Worm (Caenorhabditis elegans) whole organism, L2 larva: ENCODE results near the gene Y53F4B.18.

Source experiments
- C34F6.9 ChIP-seq: fragments of 150-350 bp; optimal IDR thresholded peaks from 2 replicates; lab custom pipeline; 2014; ENCODE audit warnings: missing biosample characterization, missing genetic modification characterization
- F13H6.1 ChIP-seq: sonication (generic microtip); optimal IDR thresholded peaks from 2 replicates; lab custom pipeline; 2016; ENCODE audit warnings: missing genetic modification characterization, missing compliant biosample characterization
- R02D3.7 ChIP-seq: fragments of 150-350 bp; optimal IDR thresholded peaks from 2 replicates; lab custom pipeline; 2014; ENCODE audit warnings: missing biosample characterization, missing genetic modification characterization
- Y55F3AM.14 ChIP-seq: fragments of 200-800 bp; sonication (Bioruptor generic); optimal IDR thresholded peaks from 2 replicates; lab custom pipeline; 2018; ENCODE audit warnings: mild to moderate bottlenecking, missing genetic modification characterization, missing compliant biosample characterization
- ZK546.5 ChIP-seq: sonication (generic microtip); optimal IDR thresholded peaks from 2 replicates; lab custom pipeline; 2017; ENCODE audit warnings: missing biosample characterization, missing genetic modification characterization
- alr-1 ChIP-seq: fragments of 150-350 bp; optimal IDR thresholded peaks from 2 replicates; lab custom pipeline; 2014; ENCODE audit warnings: missing biosample characterization, missing genetic modification characterization
- blmp-1 ChIP-seq: sonication (generic microtip); optimal IDR thresholded peaks from 2 replicates; lab custom pipeline; 2017; ENCODE audit warnings: missing genetic modification characterization, mild to moderate bottlenecking, missing compliant biosample characterization, antibody characterized with exemption, moderate library complexity; ENCODE audit not compliant: insufficient read depth
- ceh-16 ChIP-seq: fragments of 150-350 bp; optimal IDR thresholded peaks from 2 replicates; lab custom pipeline; 2014; ENCODE audit warnings: missing biosample characterization, missing genetic modification characterization
- ceh-82 ChIP-seq: fragments of 150-350 bp; optimal IDR thresholded peaks from 2 replicates; lab custom pipeline; 2014; ENCODE audit warnings: missing biosample characterization, missing genetic modification characterization
- crh-2 ChIP-seq: sonication (generic microtip); optimal IDR thresholded peaks from 2 replicates; lab custom pipeline; 2017; ENCODE audit warnings: missing biosample characterization, missing genetic modification characterization
- dmd-4 ChIP-seq: sonication (generic microtip); optimal IDR thresholded peaks from 2 replicates; lab custom pipeline; 2017; ENCODE audit warnings: missing biosample characterization, missing genetic modification characterization
- elt-1 ChIP-seq: fragments of 150-350 bp; optimal IDR thresholded peaks from 2 replicates; lab custom pipeline; 2014; ENCODE audit warnings: missing biosample characterization, missing genetic modification characterization
- lin-11 ChIP-seq: fragments of 150-350 bp; sonication (generic microtip); optimal IDR thresholded peaks from 2 replicates; lab custom pipeline; 2014; ENCODE audit warnings: missing biosample characterization, missing genetic modification characterization, inconsistent platforms, mixed read lengths
- lin-13 ChIP-seq: fragments of 150-350 bp; optimal IDR thresholded peaks from 2 replicates; lab custom pipeline; 2014; ENCODE audit warnings: missing biosample characterization, missing genetic modification reagents, missing genetic modification characterization
- lsy-2 ChIP-seq, 2 experiments: fragments of 150-350 bp in 1 of 2; sonication (generic microtip) in 1 of 2; optimal IDR thresholded peaks; 2 replicates each; lab custom pipeline; 2014 to 2017; ENCODE audit warnings: missing biosample characterization in 2 of 2, missing genetic modification characterization in 2 of 2
- mab-5 ChIP-seq: fragments of 150-350 bp; optimal IDR thresholded peaks from 2 replicates; lab custom pipeline; 2014; ENCODE audit warnings: missing biosample characterization, missing genetic modification characterization
- mdl-1 ChIP-seq, 2 experiments: fragments of 150-350 bp in 1 of 2; sonication (generic microtip) in 1 of 2; optimal IDR thresholded peaks; 2 replicates each; lab custom pipeline; 2017; ENCODE audit warnings: missing biosample characterization in 2 of 2, missing genetic modification characterization in 2 of 2
- nhr-10 ChIP-seq: sonication (generic microtip); optimal IDR thresholded peaks from 2 replicates; lab custom pipeline; 2017; ENCODE audit warnings: missing biosample characterization, missing genetic modification characterization
- nhr-11 ChIP-seq: fragments of 150-350 bp; optimal IDR thresholded peaks from 2 replicates; lab custom pipeline; 2014; ENCODE audit warnings: missing biosample characterization, missing genetic modification characterization
- nhr-129 ChIP-seq: fragments of 150-350 bp; optimal IDR thresholded peaks from 2 replicates; lab custom pipeline; 2014; ENCODE audit warnings: missing biosample characterization, missing genetic modification characterization
- nhr-21 ChIP-seq: fragments of 150-350 bp; optimal IDR thresholded peaks from 2 replicates; lab custom pipeline; 2014; ENCODE audit warnings: missing biosample characterization, missing genetic modification characterization
- nhr-23 ChIP-seq: fragments of 150-350 bp; optimal IDR thresholded peaks from 2 replicates; lab custom pipeline; 2014; ENCODE audit warnings: missing biosample characterization, missing genetic modification reagents, missing genetic modification characterization
- nhr-25 ChIP-seq: fragments of 150-350 bp; sonication (generic microtip); optimal IDR thresholded peaks from 3 replicates; lab custom pipeline; 2014; ENCODE audit warnings: missing biosample characterization, missing genetic modification characterization
- nhr-6 ChIP-seq: fragments of 150-350 bp; optimal IDR thresholded peaks from 2 replicates; lab custom pipeline; 2014; ENCODE audit warnings: missing biosample characterization, missing genetic modification characterization
- nhr-77 ChIP-seq: fragments of 150-350 bp; optimal IDR thresholded peaks from 2 replicates; lab custom pipeline; 2014; ENCODE audit warnings: missing biosample characterization, missing genetic modification characterization
- sem-4 ChIP-seq: fragments of 150-350 bp; optimal IDR thresholded peaks from 2 replicates; lab custom pipeline; 2014; ENCODE audit warnings: missing biosample characterization, missing genetic modification reagents, missing genetic modification characterization
- skn-1 ChIP-seq: sonication (generic microtip); optimal IDR thresholded peaks from 2 replicates; lab custom pipeline; 2017; ENCODE audit warnings: missing biosample characterization, missing genetic modification characterization
- sma-3 ChIP-seq: sonication (generic microtip); optimal IDR thresholded peaks from 2 replicates; lab custom pipeline; 2016; ENCODE audit warnings: missing genetic modification reagents, missing genetic modification characterization, missing compliant biosample characterization
- sma-9 ChIP-seq, 2 experiments: fragments of 150-350 bp in 1 of 2; sonication (generic microtip) in 1 of 2; optimal IDR thresholded peaks; 2 replicates each; lab custom pipeline; 2014 to 2016; ENCODE audit warnings: missing genetic modification characterization in 2 of 2, mild to moderate bottlenecking in 1 of 2, missing biosample characterization in 1 of 2, missing compliant biosample characterization in 1 of 2, missing genetic modification reagents in 1 of 2, moderate library complexity in 1 of 2
- snpc-4 ChIP-seq: fragments of 150-350 bp; optimal IDR thresholded peaks from 2 replicates; lab custom pipeline; 2014; ENCODE audit warnings: missing biosample characterization, missing genetic modification characterization
- unc-39 ChIP-seq: fragments of 150-350 bp; optimal IDR thresholded peaks from 2 replicates; lab custom pipeline; 2014; ENCODE audit warnings: missing biosample characterization, missing genetic modification characterization
- unc-55 ChIP-seq: fragments of 150-350 bp; sonication (generic microtip); optimal IDR thresholded peaks from 3 replicates; lab custom pipeline; 2014; ENCODE audit warnings: missing biosample characterization, missing genetic modification reagents, missing genetic modification characterization
- zag-1 ChIP-seq: fragments of 150-350 bp; optimal IDR thresholded peaks from 2 replicates; lab custom pipeline; 2014; ENCODE audit warnings: missing biosample characterization, missing genetic modification characterization
- ztf-11 ChIP-seq: sonication (generic microtip); optimal IDR thresholded peaks from 2 replicates; lab custom pipeline; 2017; ENCODE audit warnings: missing biosample characterization, missing genetic modification characterization

Gene Y53F4B.18

ce11 chrII:15080535-15080934 lies 9.1 kb upstream of the Y53F4B.18 start:
- TF ChIP-seq zag-1 (no peak), nhr-77 (no peak), nhr-6 (tag; lab: Kevin White, UChicago) (no peak)

- TF ChIP-seq mab-5 (tag; lab: Kevin White, UChicago), result no peak
- TF ChIP-seq crh-2 (tag; lab: Kevin White, UChicago), result no peak
Measured at ce11 chrII:15076778-15077435, 5.4 kb upstream of the Y53F4B.18 start, which contains the start of gene Y53F4B.19. Gene Y53F4B.19, plus strand, starts transcription at chrII:15076934.

- TF ChIP-seq alr-1 (tag; lab: Kevin White, UChicago) (no peak), mab-5 (tag; lab: Kevin White, UChicago) (no peak), ztf-11 (no peak), lin-11 (tag; lab: Kevin White, UChicago) (no peak), unc-55 (GFP tag; lab: Kevin White, UChicago) (no peak), nhr-21 (tag; lab: Kevin White, UChicago) (no peak), nhr-25 (no peak), C34F6.9 (no peak), nhr-23 (no peak), ceh-82 (tag; lab: Kevin White, UChicago) (no peak), sem-4 (tag; lab: Kevin White, UChicago) (no peak), R02D3.7 (tag; lab: Kevin White, UChicago) (no peak), nhr-10 (tag; lab: Kevin White, UChicago) (no peak), skn-1 (tag; lab: Kevin White, UChicago) (no peak), F13H6.1 (tag; lab: Kevin White, UChicago) (peak; percentile 2), nhr-6 (tag; lab: Kevin White, UChicago) (no peak), unc-39 (tag; lab: Kevin White, UChicago) (no peak), nhr-129 (tag; lab: Kevin White, UChicago) (peak; percentile 43), blmp-1 (no peak), lsy-2 (tag; optimal IDR thresholded peaks at IDR 0.05; lab: Kevin White, UChicago) (no peak), sma-3 (GFP tag; lab: Kevin White, UChicago) (peak; percentile 18), mdl-1 (tag; optimal IDR thresholded peaks at IDR 0.05; lab: Kevin White, UChicago) (no peak), dmd-4 (no peak), lin-13 (no peak)
- TF ChIP-seq, all 48 proteins: peak for 3
Measured at ce11 chrII:15074760-15075159, 3.3 kb upstream of the Y53F4B.18 start.

- TF ChIP-seq sma-9 (GFP tag; optimal IDR thresholded peaks at IDR 0.05; lab: Kevin White, UChicago), result no peak
- no peak for TF ChIP-seq sma-9 (tag; optimal IDR thresholded peaks at IDR 0.05; lab: Kevin White, UChicago)
- no peak for TF ChIP-seq unc-55 (GFP tag; lab: Kevin White, UChicago)
- no peak for TF ChIP-seq nhr-77
- TF ChIP-seq mab-5 (tag; lab: Kevin White, UChicago), result no peak
- TF ChIP-seq ZK546.5 (tag; lab: Kevin White, UChicago), result no peak
- no peak for TF ChIP-seq dmd-4
- TF ChIP-seq sma-3 (GFP tag; lab: Kevin White, UChicago), result no peak
- no peak for TF ChIP-seq elt-1 (tag; lab: Kevin White, UChicago)
- TF ChIP-seq crh-2 (tag; lab: Kevin White, UChicago), result no peak
- no peak for TF ChIP-seq nhr-23
- TF ChIP-seq Y55F3AM.14 (GFP tag; lab: Kevin White, UChicago), result no peak
- no peak for TF ChIP-seq unc-39 (tag; lab: Kevin White, UChicago)
- no peak for TF ChIP-seq ztf-11
- TF ChIP-seq nhr-129 (tag; lab: Kevin White, UChicago), result no peak
- TF ChIP-seq ceh-16 (tag; lab: Kevin White, UChicago), result no peak
- TF ChIP-seq nhr-25, result no peak
- TF ChIP-seq nhr-10 (tag; lab: Kevin White, UChicago), result no peak
- TF ChIP-seq snpc-4, result no peak
- TF ChIP-seq nhr-11 (tag; lab: Kevin White, UChicago), result no peak
- TF ChIP-seq ceh-82 (tag; lab: Kevin White, UChicago), result no peak
Measured at ce11 chrII:15058282-15058681, 13.2 kb downstream of the Y53F4B.18 start, which contains the start of gene Y53F4B.17. Gene Y53F4B.17, plus strand, starts transcription at chrII:15058656.
